Worm (Caenorhabditis elegans) whole organism, young adult: ENCODE results near the gene ifc-1.

Experiments used
- ama-1 ChIP-seq, 3 experiments: fragments of 150-350 bp in 1 of 3; sonication (generic microtip) in 2 of 3; optimal IDR thresholded peaks; 2 replicates each; lab custom pipeline; 2014 to 2018; ENCODE audit warnings: missing biosample characterization in 2 of 3, missing genetic modification characterization in 2 of 3, missing genetic modification reagents in 2 of 3
- ceh-40 ChIP-seq: fragments of 200-800 bp; sonication (Bioruptor generic); IDR thresholded peaks from 2 replicates; pipeline ENCODE4 v1.3.6; 2022; ENCODE audit warnings: missing genetic modification characterization, missing compliant biosample characterization
- nhr-80 ChIP-seq: sonication (generic microtip); optimal IDR thresholded peaks from 2 replicates; lab custom pipeline; 2016; ENCODE audit warnings: missing genetic modification characterization, missing compliant biosample characterization
- somi-1 ChIP-seq: fragments of 200-800 bp; sonication (Bioruptor generic); optimal IDR thresholded peaks from 2 replicates; lab custom pipeline; 2018; ENCODE audit warnings: mild to moderate bottlenecking, missing genetic modification characterization, missing compliant biosample characterization
- unc-130 ChIP-seq: sonication (generic microtip); optimal IDR thresholded peaks from 2 replicates; lab custom pipeline; 2016; ENCODE audit warnings: missing genetic modification reagents, missing genetic modification characterization, missing compliant biosample characterization
- ztf-22 ChIP-seq: fragments of 200-800 bp; sonication (Bioruptor generic); optimal IDR thresholded peaks from 2 replicates; lab custom pipeline; 2018; ENCODE audit warnings: mild to moderate bottlenecking, missing genetic modification characterization, moderate library complexity, missing compliant biosample characterization

ce11 chrV:2899867-2900266 is 18.7 kb downstream of the ifc-1 start, which contains the start of gene str-46:
- TF ChIP-seq somi-1 (GFP tag; lab: Kevin White, UChicago), result no peak
- TF ChIP-seq ztf-22 (GFP tag; lab: Kevin White, UChicago), result no peak
- no peak for TF ChIP-seq ceh-40 (GFP tag; lab: Robert Waterston, UW)
- TF ChIP-seq nhr-80, result no peak
- no peak for TF ChIP-seq unc-130 (GFP tag; lab: Kevin White, UChicago)
- no peak for TF ChIP-seq ama-1 (optimal IDR thresholded peaks at IDR 0.05; lab: Kevin White, UChicago)
- TF ChIP-seq ama-1 (GFP tag; optimal IDR thresholded peaks at IDR 0.05; lab: Kevin White, UChicago), result no peak
